Fruit fly (Drosophila melanogaster) ovary, adult (tissue): Measurements from ENCODE around the gene CG32564.

Experiments used
- CG17801 ChIP-seq: fragments of 200-800 bp; optimal IDR thresholded peaks from 2 replicates; lab custom pipeline; 2019; ENCODE audit warnings: missing biosample characterization, mild to moderate bottlenecking, missing genetic modification characterization, moderate library complexity; ENCODE audit not compliant: partially characterized antibody

CG32564 gene

DNA sequence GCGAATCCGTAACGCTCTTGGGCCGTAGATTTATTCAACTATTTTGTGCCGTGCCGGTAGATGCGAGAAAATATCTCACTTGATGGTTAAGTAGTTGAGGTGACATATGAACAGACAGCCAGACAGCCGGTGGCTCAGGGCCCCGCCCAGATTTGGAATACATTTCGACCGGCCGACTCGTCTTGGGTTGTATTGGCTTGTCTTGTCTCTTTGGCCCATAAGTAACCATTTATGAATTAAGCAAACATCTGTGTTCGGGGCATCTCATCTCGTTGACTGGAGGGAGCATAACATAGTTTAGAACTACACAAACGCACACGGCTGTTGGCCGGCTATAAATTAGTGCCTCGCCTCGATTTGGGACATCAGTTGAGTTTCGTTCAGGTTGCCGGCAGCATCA, at the start of gene CG32564:
CG32564 (plus strand) TSS at position 362 of the 400 bp plus-strand sequence.
- no peak for TF ChIP-seq CG17801 (GFP tag; lab: Kevin White, UChicago)

DNA sequence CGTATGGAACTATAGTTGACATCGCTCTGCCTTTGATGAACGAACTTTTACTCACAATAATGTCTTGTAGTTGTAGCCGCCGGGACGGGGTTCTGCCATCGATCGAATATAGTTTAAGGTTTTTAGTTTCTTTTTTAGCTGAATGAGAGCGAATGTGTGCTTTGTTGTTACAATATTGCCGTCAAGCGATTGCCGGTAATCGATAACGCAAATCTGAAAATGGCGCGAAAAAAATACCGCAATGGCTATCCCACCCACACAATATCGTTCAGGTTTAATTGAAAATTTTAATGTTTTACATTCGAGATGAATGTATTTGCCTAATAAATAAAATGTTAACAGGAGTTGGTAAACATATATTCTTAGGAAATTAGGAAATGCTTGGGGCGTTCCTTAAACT, 47.1 kb upstream of the CG32564 start, which contains the start of gene xmas:
xmas (minus strand) TSS at position 191 of the 400 bp plus-strand sequence.
- no peak for TF ChIP-seq CG17801 (GFP tag; lab: Kevin White, UChicago)

DNA sequence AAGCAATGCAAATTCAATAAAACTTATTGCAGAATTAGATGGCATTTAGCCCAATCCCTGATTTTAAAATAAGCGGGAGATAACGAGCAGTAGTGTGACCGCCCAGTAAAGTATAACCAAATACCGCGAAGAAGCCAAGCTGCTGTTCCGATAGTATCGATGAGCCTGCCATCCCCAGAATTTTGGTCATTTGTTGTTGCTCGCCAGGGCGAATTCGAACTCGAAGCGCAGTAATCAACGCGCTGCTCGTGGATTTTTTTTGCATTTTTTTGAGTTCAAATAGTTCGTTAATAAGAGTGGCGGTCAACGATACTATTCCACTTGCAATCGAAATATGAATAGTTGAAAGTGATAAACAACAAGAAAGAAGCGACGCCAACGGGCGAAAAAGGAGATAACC, 46.4 kb upstream of the CG32564 start, which contains the start of gene baz:
baz (plus strand) TSS at position 188 of the 400 bp plus-strand sequence.
- no peak for TF ChIP-seq CG17801 (GFP tag; lab: Kevin White, UChicago)

DNA sequence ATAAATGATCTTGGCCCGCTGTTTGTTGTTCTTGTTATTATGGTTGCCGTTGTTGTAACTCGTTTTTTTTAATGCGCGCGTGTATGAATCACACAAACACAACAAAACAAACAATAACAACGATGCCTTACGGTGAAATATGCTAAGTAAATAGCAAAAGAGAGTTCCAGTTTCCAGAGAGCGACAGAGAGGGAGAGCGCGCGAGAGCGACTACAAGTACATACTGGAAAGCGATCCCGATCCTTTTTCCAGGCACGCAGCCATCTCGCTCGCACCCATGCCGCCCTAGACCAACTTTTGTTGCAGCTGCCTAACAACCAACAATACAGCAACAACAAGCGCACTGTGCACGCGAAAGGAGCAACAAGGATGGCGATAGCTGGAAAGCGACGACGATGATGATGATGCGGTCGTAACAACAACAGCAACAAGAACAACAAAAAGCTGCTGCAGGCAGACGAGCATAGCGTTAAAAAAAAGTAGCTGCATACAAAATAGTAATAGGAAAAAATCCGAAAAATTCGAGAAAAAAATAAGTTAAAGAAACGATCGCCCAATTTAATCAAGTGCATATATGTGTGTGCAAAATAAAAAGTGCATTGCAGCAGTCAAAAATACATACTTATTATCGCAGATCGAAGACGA, 45.7 kb upstream of the CG32564 start:
- TF ChIP-seq CG17801 (GFP tag; lab: Kevin White, UChicago), result no peak

DNA sequence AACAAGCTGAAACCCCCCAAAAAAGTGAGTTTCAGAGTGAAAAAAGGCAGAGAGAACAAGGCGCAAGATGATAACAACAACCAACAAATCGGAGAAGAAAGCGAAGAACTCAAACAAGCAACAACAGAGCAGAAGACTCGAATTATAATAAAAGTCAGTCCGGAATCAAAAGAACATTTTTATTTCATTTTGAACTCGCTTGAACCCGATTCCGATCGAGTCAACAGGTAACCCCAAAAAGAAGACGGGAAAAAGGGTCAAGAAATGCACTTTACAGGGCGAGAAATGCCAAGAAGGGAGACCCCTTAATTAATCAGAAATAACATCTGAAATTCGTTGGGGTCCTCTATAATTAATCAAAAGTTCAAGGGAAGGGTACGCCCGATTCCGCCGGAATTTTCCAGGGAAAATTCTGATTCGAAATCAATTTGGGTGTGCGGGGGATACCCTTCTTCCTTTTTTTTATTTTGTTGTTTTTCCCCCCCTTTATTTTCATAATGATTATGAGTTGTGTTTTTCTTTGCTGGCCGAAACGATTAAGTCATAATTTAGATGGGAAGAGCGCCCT, 43.7 kb upstream of the CG32564 start:
- no peak for TF ChIP-seq CG17801 (GFP tag; lab: Kevin White, UChicago)

DNA sequence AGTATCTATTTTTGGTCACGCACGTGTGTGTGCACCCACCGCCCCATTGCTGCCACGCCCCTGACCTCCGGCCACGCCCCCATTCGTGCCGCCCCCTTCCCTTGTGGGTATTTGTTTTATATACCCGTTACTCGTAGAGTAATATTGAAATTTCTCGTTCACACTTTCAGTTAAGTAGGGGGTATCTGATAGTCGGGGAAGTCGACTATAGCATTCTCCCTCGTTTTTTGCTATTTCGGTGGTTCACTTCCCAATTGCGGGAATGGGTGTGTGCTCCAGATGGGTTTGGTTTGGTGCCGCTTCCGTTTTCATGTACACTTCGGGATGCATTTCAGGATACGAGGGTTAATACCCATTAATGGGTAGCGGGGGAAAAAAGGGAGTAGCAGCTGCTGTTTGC, 38.9 kb upstream of the CG32564 start:
- no peak for TF ChIP-seq CG17801 (GFP tag; lab: Kevin White, UChicago)

DNA sequence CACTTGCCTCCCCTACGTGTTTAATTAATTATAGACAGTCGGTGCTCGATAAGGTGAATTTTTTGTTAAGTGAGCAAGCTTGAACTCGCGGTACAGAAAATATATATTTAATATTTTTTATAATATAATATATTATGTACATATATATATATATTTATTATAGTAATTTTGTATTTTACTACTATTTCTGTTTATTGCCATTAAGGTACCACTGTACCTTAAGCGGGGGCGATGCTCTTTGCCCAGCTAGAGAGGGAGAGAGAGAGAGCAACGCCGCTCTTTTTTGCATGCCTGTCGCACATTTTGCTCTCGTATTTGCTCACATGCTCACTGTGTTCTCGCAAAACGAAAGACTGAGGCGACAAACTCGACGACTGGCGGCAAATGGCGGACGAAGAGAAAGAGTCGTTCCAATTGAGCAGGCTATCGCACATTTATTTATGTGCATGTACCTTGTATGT, 35.7 kb upstream of the CG32564 start:
- TF ChIP-seq CG17801 (GFP tag; lab: Kevin White, UChicago), result peak; percentile 10

DNA sequence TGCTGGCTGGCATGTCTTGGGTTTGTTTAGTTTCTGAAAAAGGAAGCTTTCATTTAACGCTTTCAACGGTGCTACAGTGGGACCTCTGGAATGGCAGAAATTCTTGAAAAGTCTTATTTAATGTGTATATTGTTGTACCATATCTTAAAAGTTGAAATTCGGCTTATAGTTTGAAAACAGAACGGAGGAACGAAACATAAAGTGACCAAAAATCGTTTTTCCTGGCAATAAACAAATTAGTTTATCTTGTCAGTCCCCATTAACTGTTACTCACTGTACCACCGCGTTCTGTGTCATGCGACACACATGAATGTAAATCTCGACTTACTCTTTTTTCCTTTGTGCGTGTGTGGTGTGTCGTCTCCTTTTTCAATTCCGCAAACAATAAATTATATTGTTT, 34.1 kb upstream of the CG32564 start:
- no peak for TF ChIP-seq CG17801 (GFP tag; lab: Kevin White, UChicago)

DNA sequence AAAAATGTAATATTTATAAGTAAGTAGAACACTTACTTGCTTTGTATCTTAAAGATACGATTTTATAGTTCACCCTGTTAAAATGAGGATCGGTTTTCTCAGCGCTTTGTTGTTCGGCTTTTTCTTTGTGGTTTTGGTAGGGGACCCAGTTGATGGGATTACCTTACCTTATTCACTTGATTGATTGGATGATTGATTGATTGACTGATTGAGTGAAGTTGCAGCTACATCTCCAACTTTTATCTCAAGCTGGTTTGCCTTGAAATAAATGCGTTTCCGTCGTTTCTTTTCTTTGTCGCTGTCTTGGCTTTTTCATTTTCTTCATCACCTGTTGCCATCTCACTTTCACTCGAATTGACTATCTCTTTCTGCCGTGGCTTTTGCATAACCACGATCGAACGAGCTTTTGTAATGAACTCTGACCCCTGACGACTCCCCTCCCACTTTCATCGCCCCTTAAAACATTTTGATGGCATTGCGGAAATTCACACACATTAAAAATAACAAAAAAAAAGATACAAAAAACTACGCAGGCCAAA, 33.4 kb upstream of the CG32564 start:
- TF ChIP-seq CG17801 (GFP tag; lab: Kevin White, UChicago), result no peak

DNA sequence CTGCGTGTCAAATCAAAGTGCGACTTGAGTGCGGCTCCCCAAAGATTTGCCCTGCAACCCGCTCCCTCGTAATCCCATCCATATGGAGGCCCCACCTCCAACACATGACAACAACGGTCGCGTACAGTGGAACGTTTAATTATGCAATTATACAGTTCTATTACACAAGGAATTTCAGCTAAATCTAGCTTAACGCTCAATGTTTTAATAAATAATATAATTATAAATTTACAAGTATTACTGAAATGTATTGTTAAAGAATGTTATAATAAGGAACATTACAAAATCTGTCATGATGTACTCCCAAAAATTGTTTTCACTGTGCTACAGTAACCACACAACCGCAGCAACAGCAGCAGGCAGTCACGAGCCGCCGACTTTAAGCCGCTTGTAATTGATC, 32.1 kb upstream of the CG32564 start:
- TF ChIP-seq CG17801 (GFP tag; lab: Kevin White, UChicago), result no peak

DNA sequence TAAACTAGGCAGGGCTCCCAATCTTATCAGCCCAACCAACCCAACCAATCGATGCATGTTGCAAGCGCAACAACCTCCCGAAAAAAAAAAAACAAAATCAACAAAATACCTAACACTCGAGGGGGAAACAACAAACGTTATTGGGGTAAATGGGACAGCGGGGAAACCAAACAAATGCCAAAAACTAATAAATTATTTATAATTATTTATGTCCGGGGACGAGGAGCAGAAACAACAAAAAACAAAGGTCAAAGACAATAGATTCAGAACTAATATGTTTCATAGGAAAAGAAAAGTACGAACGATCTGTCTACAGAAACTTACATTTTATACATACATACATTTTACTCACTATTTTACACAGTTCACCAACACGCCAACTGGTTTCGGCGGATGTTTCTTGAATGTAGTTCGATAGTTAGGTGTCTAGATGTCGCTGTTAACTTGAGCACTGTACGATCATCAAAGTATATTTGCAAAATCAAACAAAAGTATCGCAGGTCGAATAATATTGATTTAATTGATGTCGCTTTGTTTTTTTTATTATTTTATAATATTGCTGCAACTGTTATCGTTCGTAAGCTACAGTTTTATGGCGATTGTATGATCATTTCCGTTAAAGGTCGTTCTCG, 30.5 kb upstream of the CG32564 start:
- TF ChIP-seq CG17801 (GFP tag; lab: Kevin White, UChicago), result no peak

DNA sequence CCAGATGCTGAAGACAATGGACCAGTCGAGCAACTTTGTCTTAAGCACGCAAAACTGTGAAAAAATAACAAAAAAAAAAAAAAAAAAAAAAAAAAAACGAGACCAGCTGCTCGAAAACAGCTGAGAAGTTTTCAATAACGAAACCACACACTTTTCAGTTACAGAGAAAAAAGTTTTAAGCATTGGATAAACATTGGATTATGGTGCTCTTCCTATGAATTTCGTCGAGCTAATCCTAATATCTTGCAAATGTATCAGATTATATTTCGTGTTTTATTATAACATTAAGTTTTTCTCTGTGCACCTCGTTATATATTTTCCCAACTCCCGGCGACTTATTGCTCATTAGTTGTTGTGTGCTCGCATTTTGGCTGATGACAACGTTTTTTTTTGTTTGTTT, 29.7 kb upstream of the CG32564 start:
- no peak for TF ChIP-seq CG17801 (GFP tag; lab: Kevin White, UChicago)

DNA sequence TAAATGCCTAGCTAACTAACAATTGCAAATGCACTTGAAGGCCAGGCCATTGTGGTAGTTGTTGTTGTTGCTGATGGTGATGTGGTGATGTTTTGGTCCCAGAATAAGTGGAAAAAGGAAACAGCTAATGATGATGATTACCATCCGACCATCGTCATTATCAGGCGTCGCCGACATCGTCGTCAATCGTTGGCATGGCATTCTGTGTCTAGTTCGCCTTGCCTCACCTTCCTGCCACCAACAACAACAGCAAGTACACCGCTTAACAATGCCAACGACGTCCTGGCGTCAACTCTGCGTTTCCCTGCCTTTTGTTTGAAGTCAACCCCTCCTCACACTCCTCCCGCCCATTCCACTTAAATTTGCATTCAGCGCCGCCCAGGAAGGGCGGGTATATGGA, 28.6 kb upstream of the CG32564 start:
- TF ChIP-seq CG17801 (GFP tag; lab: Kevin White, UChicago), result no peak

DNA sequence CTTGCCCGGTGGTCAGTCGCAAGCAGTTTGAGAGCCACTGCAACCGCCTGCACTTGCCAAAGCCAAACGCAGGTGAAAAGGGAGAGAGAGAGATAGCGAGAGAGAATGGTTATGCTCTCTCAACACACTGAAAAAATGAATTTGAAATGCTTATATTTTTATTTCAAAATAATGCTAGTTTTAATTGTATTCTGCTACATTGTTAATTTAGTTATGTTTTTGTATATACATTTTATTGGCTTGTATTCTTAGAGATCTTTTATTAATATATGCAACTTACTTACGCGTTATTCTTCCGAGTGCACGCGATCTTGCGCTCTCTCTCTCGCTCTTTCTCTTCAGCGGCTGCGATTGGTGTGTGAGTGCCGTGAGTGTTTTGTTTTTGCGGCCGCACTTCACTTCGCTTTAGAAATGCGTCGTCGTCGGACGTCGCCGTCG, 27.7 kb upstream of the CG32564 start:
- peak; percentile 99 for TF ChIP-seq CG17801 (GFP tag; lab: Kevin White, UChicago)

DNA sequence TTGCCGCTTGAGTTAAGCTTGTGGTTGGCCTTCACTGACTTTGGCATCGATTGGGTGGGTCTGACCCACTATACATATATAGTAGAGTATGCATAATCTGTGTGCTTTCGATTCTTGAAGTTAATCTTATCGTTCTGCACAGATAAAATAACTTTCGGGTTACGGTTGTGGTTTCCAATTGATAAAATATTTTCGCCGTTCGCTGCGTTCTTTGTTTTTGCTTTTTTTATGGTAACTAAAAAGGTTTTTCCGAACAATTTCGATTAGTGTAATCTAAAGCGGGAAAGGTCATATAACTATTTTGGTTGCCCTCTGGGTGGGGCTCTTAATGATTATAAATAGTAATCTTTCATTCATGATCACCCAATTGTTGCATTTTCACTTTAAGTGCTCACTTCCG, 25.7 kb upstream of the CG32564 start:
- no peak for TF ChIP-seq CG17801 (GFP tag; lab: Kevin White, UChicago)
